Fruit fly (Drosophila melanogaster) whole organism, prepupa: Measurements from ENCODE around the gene emc.
A peak's percentile ranks its signal among the peaks of the same experiment; 100 is the strongest.

ENCODE experiments used
- CG34406 ChIP-seq: fragments of 200-800 bp; sonication (Bioruptor generic); optimal IDR thresholded peaks from 3 replicates; lab custom pipeline; 2016; ENCODE audit warnings: missing biosample characterization, missing genetic modification characterization
- eg ChIP-seq: fragments of 200-800 bp; sonication (Bioruptor generic); IDR thresholded peaks from 3 replicates; pipeline ENCODE4 v1.3.6; 2022; ENCODE audit warnings: missing biosample characterization, missing genetic modification characterization

dm6 chr3L:711839-712553 lies 37.2 kb upstream of the emc start, which contains the start of gene CG13896:
- TF ChIP-seq CG34406 (GFP tag; lab: Kevin White, UChicago) (peak; percentile 63), eg (GFP tag; lab: Robert Waterston, UW) (peak; percentile 81)
